Worm (Caenorhabditis elegans): Measurements from ENCODE around the gene T22C8.3.

DNA sequence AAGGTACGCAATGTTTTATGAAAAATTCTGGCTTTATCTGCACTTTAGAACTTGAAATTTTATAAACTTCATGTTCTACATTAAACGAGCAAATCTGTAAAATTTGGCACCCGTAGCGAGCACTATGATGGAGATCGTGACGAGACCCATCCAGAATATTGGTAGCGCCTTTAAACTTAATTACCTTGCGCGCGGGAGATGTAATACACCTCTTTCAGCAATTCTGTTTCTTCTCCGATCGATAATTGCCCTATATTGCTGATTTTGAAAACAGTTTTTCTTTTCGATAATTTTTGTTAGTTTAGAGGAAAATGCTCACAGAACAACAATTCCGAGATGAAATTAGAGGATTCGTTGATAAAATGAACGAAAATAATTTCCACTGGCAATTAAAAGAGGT is 37.1 kb upstream of the T22C8.3 start, which contains the start of gene atg-10:
- TF ChIP-seq nhr-237 (tag; optimal IDR thresholded peaks at IDR 0.05) (no peak), tbx-8 (GFP tag; optimal IDR thresholded peaks at IDR 0.05) (no peak), sptf-1 (tag; optimal IDR thresholded peaks at IDR 0.05) (no peak), blmp-1 (tag; optimal IDR thresholded peaks at IDR 0.05) (no peak), snpc-4 (tag; optimal IDR thresholded peaks at IDR 0.05) (no peak), cnd-1 (tag; optimal IDR thresholded peaks at IDR 0.05) (no peak), unc-62 (GFP tag; optimal IDR thresholded peaks at IDR 0.05) (no peak), ztf-11 (tag; optimal IDR thresholded peaks at IDR 0.05) (no peak), mep-1 (tag; optimal IDR thresholded peaks at IDR 0.05) (no peak), nhr-12 (tag; optimal IDR thresholded peaks at IDR 0.05) (no peak)

Data from whole organism, mixed stage, embryonic.